Worm (Caenorhabditis elegans) whole organism, early embryonic: Measurements from ENCODE around the gene slcr-46.1.

Source experiments
- ama-1 ChIP-seq: fragments of 150-350 bp; optimal IDR thresholded peaks from 2 replicates; lab custom pipeline; 2014
- ceh-13 ChIP-seq: fragments of 200-800 bp; sonication (Bioruptor generic); optimal IDR thresholded peaks from 2 replicates; lab custom pipeline; 2018; ENCODE audit warnings: mild to moderate bottlenecking, missing genetic modification characterization, missing compliant biosample characterization
- flt-1 ChIP-seq: fragments of 200-800 bp; sonication (Bioruptor generic); IDR thresholded peaks from 2 replicates; pipeline ENCODE4 v1.3.6; 2022; ENCODE audit warnings: missing genetic modification characterization, missing compliant biosample characterization
- hmbx-1 ChIP-seq: sonication (generic microtip); optimal IDR thresholded peaks from 2 replicates; lab custom pipeline; 2016; ENCODE audit warnings: mild to moderate bottlenecking, missing genetic modification characterization, missing compliant biosample characterization
- hmg-4 ChIP-seq: fragments of 200-800 bp; sonication (Bioruptor generic); optimal IDR thresholded peaks from 2 replicates; lab custom pipeline; 2018; ENCODE audit warnings: mild to moderate bottlenecking, missing genetic modification characterization, missing compliant biosample characterization
- hnd-1 ChIP-seq: sonication (generic microtip); optimal IDR thresholded peaks from 2 replicates; lab custom pipeline; 2016; ENCODE audit warnings: missing genetic modification characterization, missing compliant biosample characterization
- pes-1 ChIP-seq: fragments of 200-800 bp; sonication (Bioruptor generic); IDR thresholded peaks from 2 replicates; pipeline ENCODE4 v1.3.6; 2022; ENCODE audit warnings: missing genetic modification reagents, missing genetic modification characterization, missing compliant biosample characterization

DNA sequence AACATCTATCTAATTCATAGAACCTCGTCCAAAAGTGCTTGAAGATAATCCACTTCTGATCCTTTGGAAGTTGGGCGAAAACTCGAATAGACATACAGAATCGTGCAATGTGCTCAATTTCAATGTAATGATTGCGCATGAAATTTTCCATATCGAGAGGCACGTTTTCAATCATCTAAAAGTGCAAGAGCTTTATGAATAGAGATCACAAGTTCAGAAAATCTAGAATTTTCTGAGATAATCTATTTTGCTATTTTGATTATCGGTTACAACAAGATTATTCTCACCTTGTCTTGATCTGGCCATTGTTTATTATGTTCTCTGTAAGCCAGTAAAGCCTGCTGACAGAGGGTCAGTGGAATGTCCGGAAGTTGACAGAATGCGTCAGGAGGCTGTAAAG lies 25.4 kb downstream of the slcr-46.1 start:
- no peak for TF ChIP-seq pes-1 (GFP tag; lab: Robert Waterston, UW)
- TF ChIP-seq ama-1 (lab: Kevin White, UChicago), result no peak
- no peak for TF ChIP-seq hmg-4 (GFP tag; lab: Kevin White, UChicago)
- TF ChIP-seq hmbx-1 (tag; lab: Kevin White, UChicago), result no peak
- no peak for TF ChIP-seq flt-1 (GFP tag; lab: Robert Waterston, UW)
- no peak for TF ChIP-seq ceh-13 (GFP tag; lab: Kevin White, UChicago)
- TF ChIP-seq hnd-1, result no peak
